Fruit fly (Drosophila melanogaster) whole organism, adult: ENCODE data around the gene cv.

Experiments used
- Mnt ChIP-seq: fragments of 200-800 bp; sonication (Bioruptor generic); optimal IDR thresholded peaks from 2 replicates; lab custom pipeline; 2016; ENCODE audit warnings: missing biosample characterization, mild to moderate bottlenecking, missing genetic modification characterization
- tj ChIP-seq: fragments of 200-800 bp; sonication (Bioruptor generic); optimal IDR thresholded peaks from 3 replicates; lab custom pipeline; 2017; ENCODE audit warnings: missing biosample characterization, mild to moderate bottlenecking, missing genetic modification characterization, moderate library complexity

dm6 chrX:5724151-5724699 lies 34.4 kb downstream of the cv start:
- TF ChIP-seq tj (GFP tag; lab: Kevin White, UChicago) (no peak), Mnt (no peak)
